Worm (Caenorhabditis elegans) whole organism, L3 larva: ENCODE results near the gene F42A10.5.

ENCODE experiments used
- nhr-67 ChIP-seq: fragments of 150-350 bp; optimal IDR thresholded peaks from 2 replicates; lab custom pipeline; 2014; ENCODE audit warnings: missing biosample characterization, missing genetic modification characterization
- zag-1 ChIP-seq: fragments of 150-350 bp; optimal IDR thresholded peaks from 2 replicates; lab custom pipeline; 2014; ENCODE audit warnings: missing biosample characterization, missing genetic modification characterization

DNA sequence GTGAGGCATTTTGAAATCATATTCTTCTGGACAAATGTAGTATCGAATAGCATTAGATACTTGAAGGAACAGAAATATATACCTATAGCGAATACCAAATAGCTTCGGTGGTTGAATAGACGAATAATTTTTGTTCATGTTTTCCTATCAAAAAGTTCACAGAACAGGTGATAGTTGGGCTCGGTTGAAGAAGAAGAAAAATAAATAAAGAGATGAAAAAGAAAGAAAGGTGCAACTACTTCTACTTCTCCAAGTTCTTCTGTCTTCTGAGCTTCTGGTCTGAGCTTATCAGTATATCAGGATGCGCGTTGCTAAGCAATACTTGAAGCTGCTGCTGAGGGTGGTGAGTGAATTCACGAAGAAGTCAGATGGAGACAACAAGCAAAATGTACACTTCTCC is 40.6 kb upstream of the F42A10.5 start, which contains the start of gene C23G10.10:
- no peak for TF ChIP-seq nhr-67 (tag; lab: Kevin White, UChicago)
- no peak for TF ChIP-seq zag-1 (tag; lab: Kevin White, UChicago)
